Worm (Caenorhabditis elegans): ENCODE results near the gene T15H9.5.

T15H9.5 gene

ce11 chrII:9618759-9619158 lies 7.5 kb upstream of the T15H9.5 start:
- no peak for TF ChIP-seq nhr-23 (tag; optimal IDR thresholded peaks at IDR 0.05)
- no peak for TF ChIP-seq sma-3 (GFP tag; optimal IDR thresholded peaks at IDR 0.05)
- no peak for TF ChIP-seq aly-2 (tag; optimal IDR thresholded peaks at IDR 0.05)

DNA sequence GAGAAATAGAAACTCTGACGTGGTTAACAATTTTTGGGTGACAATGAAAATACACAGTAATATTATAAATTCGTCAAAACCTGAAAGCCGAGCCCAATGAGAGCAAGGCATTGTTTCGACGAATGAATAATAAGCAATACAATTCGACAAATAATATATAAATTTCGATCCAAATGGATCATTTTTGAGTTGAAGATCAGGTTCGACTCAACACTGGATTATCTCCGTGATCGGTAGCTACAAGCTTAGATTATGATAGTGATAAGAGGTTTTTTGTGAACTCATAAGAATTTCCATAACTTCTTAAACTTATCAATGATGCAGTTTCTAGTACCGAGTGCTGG lies 6.6 kb upstream of the T15H9.5 start:
- TF ChIP-seq nhr-12 (tag; optimal IDR thresholded peaks at IDR 0.05) (no peak), nhr-77 (tag; optimal IDR thresholded peaks at IDR 0.05) (no peak), zag-1 (tag; optimal IDR thresholded peaks at IDR 0.05) (no peak), unc-62 (GFP tag; optimal IDR thresholded peaks at IDR 0.05) (no peak), aly-2 (tag; optimal IDR thresholded peaks at IDR 0.05) (no peak), ceh-82 (tag; optimal IDR thresholded peaks at IDR 0.05) (no peak), dmd-4 (tag; optimal IDR thresholded peaks at IDR 0.05) (no peak), mab-5 (tag; optimal IDR thresholded peaks at IDR 0.05) (no peak), elt-3 (tag; optimal IDR thresholded peaks at IDR 0.05) (no peak), nhr-6 (tag; optimal IDR thresholded peaks at IDR 0.05) (no peak), unc-55 (GFP tag; optimal IDR thresholded peaks at IDR 0.05) (no peak), nhr-10 (tag; optimal IDR thresholded peaks at IDR 0.05) (no peak), R02D3.7 (tag; optimal IDR thresholded peaks at IDR 0.05) (no peak), lsy-2 (tag; optimal IDR thresholded peaks at IDR 0.05) (peak in 1 of 2 experiments; percentile 7), egl-27 (tag; optimal IDR thresholded peaks at IDR 0.05) (no peak), lin-39 (tag; optimal IDR thresholded peaks at IDR 0.05) (no peak), sem-4 (tag; optimal IDR thresholded peaks at IDR 0.05) (no peak), skn-1 (tag; optimal IDR thresholded peaks at IDR 0.05) (no peak), nhr-21 (tag; optimal IDR thresholded peaks at IDR 0.05) (peak; percentile 51), sma-9 (GFP tag; optimal IDR thresholded peaks at IDR 0.05) (peak; percentile 10), sma-9 (tag; optimal IDR thresholded peaks at IDR 0.05) (no peak), ZK546.5 (tag; optimal IDR thresholded peaks at IDR 0.05) (no peak), nhr-237 (tag; optimal IDR thresholded peaks at IDR 0.05) (no peak), mbf-1 (tag; optimal IDR thresholded peaks at IDR 0.05) (no peak), ztf-4 (tag; optimal IDR thresholded peaks at IDR 0.05) (no peak)

DNA sequence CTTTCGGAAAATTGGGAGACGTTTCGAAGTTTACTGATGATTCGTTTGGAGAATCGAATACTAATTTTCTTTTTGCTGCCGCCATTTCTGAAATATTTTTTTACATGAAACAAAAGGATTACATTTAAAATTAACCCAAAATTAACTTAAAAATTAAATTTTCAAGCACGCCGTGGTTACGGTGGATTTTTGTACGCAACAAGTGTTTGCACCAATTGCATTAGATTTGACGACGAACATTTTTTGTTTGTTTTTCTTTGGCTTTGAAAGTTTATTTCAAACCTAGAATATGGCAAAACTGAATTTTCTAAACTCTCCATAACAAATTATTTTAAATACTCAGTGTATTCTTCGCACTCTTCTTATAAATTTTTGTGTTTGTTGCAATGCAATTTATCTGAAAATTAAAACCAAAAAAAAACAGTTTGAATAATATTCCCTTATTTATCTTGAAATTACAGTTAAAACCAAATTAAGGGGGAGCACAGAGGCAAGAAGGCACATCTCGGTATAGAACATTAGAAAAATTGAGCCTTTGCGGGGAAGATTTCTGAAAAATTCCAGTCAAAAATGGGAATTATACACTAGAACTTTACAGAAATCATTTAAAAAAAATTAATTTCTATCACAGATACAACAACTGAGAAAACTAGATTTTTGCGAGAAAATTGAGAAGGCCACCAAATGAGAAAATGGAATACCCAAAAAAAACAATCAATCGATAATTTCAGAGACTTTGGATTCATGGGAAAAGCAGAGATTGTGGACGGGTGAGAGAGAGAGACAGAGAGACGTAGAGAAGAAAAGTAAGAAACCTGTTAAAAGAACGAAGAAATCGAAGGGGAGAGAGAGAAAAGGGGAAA lies 6.0 kb upstream of the T15H9.5 start, which contains the start of gene hal-3:
Gene hal-3 (minus strand): TSS at position 87 of the 863 bp plus-strand sequence.
- TF ChIP-seq sma-3 (GFP tag; optimal IDR thresholded peaks at IDR 0.05) (peak; percentile 36), lsy-2 (tag; optimal IDR thresholded peaks at IDR 0.05) (peak in 1 of 2 experiments; percentile 53), nhr-11 (tag; optimal IDR thresholded peaks at IDR 0.05) (peak; percentile 21), C34F6.9 (tag; optimal IDR thresholded peaks at IDR 0.05) (no peak), gmeb-1 (tag; optimal IDR thresholded peaks at IDR 0.05) (no peak)

DNA sequence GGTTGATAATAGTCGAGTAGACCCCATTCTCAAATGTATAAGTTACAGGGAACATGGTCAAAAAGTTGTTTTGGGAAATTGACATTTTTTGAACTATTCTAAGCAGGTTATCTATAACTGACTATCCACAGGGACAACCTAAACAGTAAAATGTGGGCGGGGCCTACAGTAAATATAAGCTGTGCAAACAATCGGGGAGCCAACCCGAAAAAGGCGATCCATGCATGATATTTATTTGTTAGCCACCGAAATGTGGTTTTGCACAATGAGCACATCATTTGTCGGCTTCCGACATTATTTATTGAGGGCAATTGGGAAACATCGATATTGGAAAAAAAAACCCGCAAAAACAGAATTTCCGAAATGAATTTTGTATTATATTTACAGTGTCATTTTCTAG lies 3.5 kb upstream of the T15H9.5 start, which contains the start of gene hlh-6:
Gene hlh-6 (minus strand): TSS at position 101 of the 400 bp plus-strand sequence.
- TF ChIP-seq ztf-1 (GFP tag; conservative IDR thresholded peaks at IDR 0.05) (no peak), nhr-237 (tag; optimal IDR thresholded peaks at IDR 0.05) (no peak), nhr-11 (tag; optimal IDR thresholded peaks at IDR 0.05) (no peak), snpc-4 (tag; optimal IDR thresholded peaks at IDR 0.05) (no peak), egl-27 (tag; optimal IDR thresholded peaks at IDR 0.05) (no peak), C34F6.9 (tag; optimal IDR thresholded peaks at IDR 0.05) (no peak), nhr-10 (tag; optimal IDR thresholded peaks at IDR 0.05) (no peak), sma-9 (GFP tag; optimal IDR thresholded peaks at IDR 0.05) (no peak), sma-9 (tag; optimal IDR thresholded peaks at IDR 0.05) (no peak), ZK546.5 (tag; optimal IDR thresholded peaks at IDR 0.05) (no peak), lsy-2 (tag; optimal IDR thresholded peaks at IDR 0.05) (no peak), ztf-4 (tag; optimal IDR thresholded peaks at IDR 0.05) (no peak), peb-1 (tag; optimal IDR thresholded peaks at IDR 0.05) (no peak), skn-1 (tag; optimal IDR thresholded peaks at IDR 0.05) (no peak)

ce11 chrII:9609296-9609695 lies 2.0 kb downstream of the T15H9.5 start, which contains the start of gene pap-2:
pap-2 (minus strand) TSS chrII:9609396.
- TF ChIP-seq ZK546.5 (tag; optimal IDR thresholded peaks at IDR 0.05) (no peak), peb-1 (tag; optimal IDR thresholded peaks at IDR 0.05) (no peak), elt-3 (tag; optimal IDR thresholded peaks at IDR 0.05) (no peak), ceh-16 (tag; optimal IDR thresholded peaks at IDR 0.05) (no peak), nhr-10 (tag; optimal IDR thresholded peaks at IDR 0.05) (no peak), lin-11 (tag; optimal IDR thresholded peaks at IDR 0.05) (no peak), nhr-129 (tag; optimal IDR thresholded peaks at IDR 0.05) (no peak), mab-5 (tag; optimal IDR thresholded peaks at IDR 0.05) (no peak), ztf-4 (tag; optimal IDR thresholded peaks at IDR 0.05) (no peak), nhr-77 (tag; optimal IDR thresholded peaks at IDR 0.05) (no peak), nhr-12 (tag; optimal IDR thresholded peaks at IDR 0.05) (no peak), blmp-1 (tag; optimal IDR thresholded peaks at IDR 0.05; ENCODE audit: insufficient read depth) (no peak), dmd-4 (tag; optimal IDR thresholded peaks at IDR 0.05) (no peak), nhr-23 (tag; optimal IDR thresholded peaks at IDR 0.05) (no peak)

Data from whole organism, L2 larva.